Worm (Caenorhabditis elegans) whole organism, mixed stage, embryonic: ENCODE data around the gene F09B12.5.

Source experiments
- M03D4.4 ChIP-seq: sonication (generic microtip); optimal IDR thresholded peaks from 2 replicates; lab custom pipeline; 2017; ENCODE audit warnings: mild to moderate bottlenecking, missing genetic modification characterization, missing compliant biosample characterization
- bed-3 ChIP-seq: fragments of 200-800 bp; sonication (Bioruptor generic); optimal IDR thresholded peaks from 3 replicates; lab custom pipeline; 2018; ENCODE audit warnings: mild to moderate bottlenecking, missing genetic modification characterization, moderate library complexity, missing compliant biosample characterization
- blmp-1 ChIP-seq: fragments of 150-350 bp; optimal IDR thresholded peaks from 2 replicates; lab custom pipeline; 2014; ENCODE audit warnings: missing biosample characterization, missing genetic modification characterization
- ceh-39 ChIP-seq: fragments of 150-350 bp; optimal IDR thresholded peaks from 2 replicates; lab custom pipeline; 2014; ENCODE audit warnings: missing biosample characterization, missing genetic modification characterization
- ceh-43 ChIP-seq: fragments of 200-800 bp; sonication (Bioruptor generic); optimal IDR thresholded peaks from 2 replicates; lab custom pipeline; 2018; ENCODE audit warnings: mild to moderate bottlenecking, missing genetic modification characterization, moderate library complexity, missing compliant biosample characterization
- ceh-83 ChIP-seq: fragments of 200-800 bp; sonication (Bioruptor generic); optimal IDR thresholded peaks from 2 replicates; lab custom pipeline; 2018; ENCODE audit warnings: mild to moderate bottlenecking, missing genetic modification characterization, missing compliant biosample characterization
- ces-1 ChIP-seq: fragments of 150-350 bp; optimal IDR thresholded peaks from 2 replicates; lab custom pipeline; 2014; ENCODE audit warnings: missing biosample characterization, missing genetic modification reagents, missing genetic modification characterization
- cnd-1 ChIP-seq: fragments of 200-800 bp; sonication (Bioruptor generic); optimal IDR thresholded peaks from 2 replicates; lab custom pipeline; 2018; ENCODE audit warnings: mild to moderate bottlenecking, missing genetic modification characterization, missing compliant biosample characterization
- drap-1 ChIP-seq: fragments of 200-800 bp; sonication (Bioruptor generic); optimal IDR thresholded peaks from 3 replicates; lab custom pipeline; 2018; ENCODE audit warnings: mild to moderate bottlenecking, missing genetic modification characterization, missing compliant biosample characterization
- elt-1 ChIP-seq: sonication (generic microtip); optimal IDR thresholded peaks from 2 replicates; lab custom pipeline; 2017; ENCODE audit warnings: missing genetic modification characterization, mild to moderate bottlenecking, missing compliant biosample characterization, antibody characterized with exemption, moderate library complexity, borderline replicate concordance; ENCODE audit not compliant: insufficient read depth
- elt-3 ChIP-seq: fragments of 150-350 bp; optimal IDR thresholded peaks from 2 replicates; lab custom pipeline; 2014; ENCODE audit warnings: missing biosample characterization, missing genetic modification characterization
- flh-1 ChIP-seq: fragments of 200-800 bp; sonication (Bioruptor generic); optimal IDR thresholded peaks from 2 replicates; lab custom pipeline; 2018; ENCODE audit warnings: mild to moderate bottlenecking, missing genetic modification characterization, moderate library complexity, missing compliant biosample characterization
- ham-2 ChIP-seq: fragments of 200-800 bp; sonication (Bioruptor generic); optimal IDR thresholded peaks from 2 replicates; lab custom pipeline; 2018; ENCODE audit warnings: mild to moderate bottlenecking, missing genetic modification characterization, missing compliant biosample characterization
- hlh-1 ChIP-seq: fragments of 150-350 bp; optimal IDR thresholded peaks from 2 replicates; lab custom pipeline; 2014; ENCODE audit warnings: missing biosample characterization, missing genetic modification reagents, missing genetic modification characterization
- lin-13 ChIP-seq: fragments of 150-350 bp; optimal IDR thresholded peaks from 2 replicates; lab custom pipeline; 2014; ENCODE audit warnings: missing biosample characterization, missing genetic modification characterization
- lin-32 ChIP-seq: fragments of 200-800 bp; sonication (Bioruptor generic); optimal IDR thresholded peaks from 2 replicates; lab custom pipeline; 2018; ENCODE audit warnings: mild to moderate bottlenecking, missing genetic modification characterization, missing compliant biosample characterization
- lsy-2 ChIP-seq: fragments of 150-350 bp; optimal IDR thresholded peaks from 2 replicates; lab custom pipeline; 2014; ENCODE audit warnings: missing biosample characterization, missing genetic modification characterization
- mab-5 ChIP-seq: fragments of 150-350 bp; optimal IDR thresholded peaks from 2 replicates; lab custom pipeline; 2014; ENCODE audit warnings: missing biosample characterization, missing genetic modification characterization
- mep-1 ChIP-seq: fragments of 150-350 bp; optimal IDR thresholded peaks from 2 replicates; lab custom pipeline; 2017; ENCODE audit warnings: missing biosample characterization, missing genetic modification reagents, missing genetic modification characterization, inconsistent platforms
- mls-2 ChIP-seq: sonication (generic microtip); optimal IDR thresholded peaks from 2 replicates; lab custom pipeline; 2016; ENCODE audit warnings: mild to moderate bottlenecking, missing genetic modification characterization, moderate library complexity, missing compliant biosample characterization
- nhr-12 ChIP-seq: fragments of 150-350 bp; optimal IDR thresholded peaks from 2 replicates; lab custom pipeline; 2014; ENCODE audit warnings: missing biosample characterization, missing genetic modification characterization
- nhr-2 ChIP-seq: fragments of 150-350 bp; optimal IDR thresholded peaks from 2 replicates; lab custom pipeline; 2014; ENCODE audit warnings: missing biosample characterization, missing genetic modification characterization
- nhr-237 ChIP-seq: fragments of 150-350 bp; optimal IDR thresholded peaks from 2 replicates; lab custom pipeline; 2014; ENCODE audit warnings: missing biosample characterization, missing genetic modification characterization
- nhr-28 ChIP-seq: fragments of 150-350 bp; optimal IDR thresholded peaks from 2 replicates; lab custom pipeline; 2014; ENCODE audit warnings: missing biosample characterization, missing genetic modification characterization
- nhr-76 ChIP-seq: sonication (generic microtip); optimal IDR thresholded peaks from 2 replicates; lab custom pipeline; 2017; ENCODE audit warnings: missing biosample characterization, missing genetic modification characterization
- pha-4 ChIP-seq: fragments of 150-350 bp; optimal IDR thresholded peaks from 2 replicates; lab custom pipeline; 2018; ENCODE audit warnings: missing biosample characterization, missing genetic modification reagents, missing genetic modification characterization
- sem-2 ChIP-seq: fragments of 200-800 bp; sonication (Bioruptor generic); optimal IDR thresholded peaks from 2 replicates; lab custom pipeline; 2018; ENCODE audit warnings: mild to moderate bottlenecking, missing genetic modification characterization, missing compliant biosample characterization
- snpc-4 ChIP-seq: fragments of 150-350 bp; optimal IDR thresholded peaks from 2 replicates; lab custom pipeline; 2014; ENCODE audit warnings: missing biosample characterization, missing genetic modification characterization
- tbx-8 ChIP-seq: fragments of 200-800 bp; sonication (Bioruptor generic); optimal IDR thresholded peaks from 2 replicates; lab custom pipeline; 2018; ENCODE audit warnings: mild to moderate bottlenecking, missing genetic modification characterization, moderate library complexity, missing compliant biosample characterization
- unc-120 ChIP-seq: sonication (generic microtip); optimal IDR thresholded peaks from 2 replicates; lab custom pipeline; 2017; ENCODE audit warnings: missing genetic modification characterization, missing compliant biosample characterization; ENCODE audit not compliant: poor library complexity, severe bottlenecking
- unc-39 ChIP-seq: fragments of 150-350 bp; optimal IDR thresholded peaks from 2 replicates; lab custom pipeline; 2014; ENCODE audit warnings: missing biosample characterization, missing genetic modification characterization
- unc-62 ChIP-seq: fragments of 150-350 bp; optimal IDR thresholded peaks from 2 replicates; lab custom pipeline; 2014; ENCODE audit warnings: missing biosample characterization, missing genetic modification reagents, missing genetic modification characterization
- zip-8 ChIP-seq: fragments of 150-350 bp; optimal IDR thresholded peaks from 2 replicates; lab custom pipeline; 2014; ENCODE audit warnings: missing biosample characterization, missing genetic modification characterization
- ztf-11 ChIP-seq: fragments of 150-350 bp; optimal IDR thresholded peaks from 2 replicates; lab custom pipeline; 2014; ENCODE audit warnings: missing biosample characterization, missing genetic modification characterization

Gene F09B12.5

ce11 chrX:15089123-15089522 is 4.6 kb downstream of the F09B12.5 start, which contains the start of gene flr-4:
Gene flr-4, plus strand, starts transcription at chrX:15089397.
- TF ChIP-seq ztf-11 (tag; lab: Kevin White, UChicago) (no peak), nhr-76 (no peak), blmp-1 (tag; lab: Kevin White, UChicago) (no peak), ham-2 (no peak)

- TF ChIP-seq elt-1 (tag; lab: Kevin White, UChicago) (no peak), snpc-4 (tag; lab: Kevin White, UChicago) (no peak), nhr-76 (no peak), elt-3 (tag; lab: Kevin White, UChicago) (no peak), nhr-237 (tag; lab: Kevin White, UChicago) (no peak), ceh-39 (tag; lab: Kevin White, UChicago) (no peak), ztf-11 (tag; lab: Kevin White, UChicago) (no peak), unc-120 (no peak), lin-32 (GFP tag; lab: Kevin White, UChicago) (no peak), ceh-43 (GFP tag; lab: Kevin White, UChicago) (no peak), blmp-1 (tag; lab: Kevin White, UChicago) (no peak), mep-1 (no peak), sem-2 (GFP tag; lab: Kevin White, UChicago) (no peak)
Measured at ce11 chrX:15092775-15093386, 8.4 kb downstream of the F09B12.5 start.

- TF ChIP-seq nhr-28 (tag; lab: Kevin White, UChicago) (no peak), unc-120 (no peak), tbx-8 (no peak), mab-5 (tag; lab: Kevin White, UChicago) (no peak), ceh-83 (no peak), ceh-39 (tag; lab: Kevin White, UChicago) (no peak), blmp-1 (tag; lab: Kevin White, UChicago) (no peak), drap-1 (GFP tag; lab: Kevin White, UChicago) (no peak), mep-1 (no peak), M03D4.4 (tag; lab: Kevin White, UChicago) (no peak), nhr-76 (no peak), bed-3 (GFP tag; lab: Kevin White, UChicago) (no peak), elt-3 (tag; lab: Kevin White, UChicago) (no peak), nhr-12 (no peak)
Measured at ce11 chrX:15094973-15095372, 10.5 kb downstream of the F09B12.5 start, which contains the start of gene F09B12.7. Gene F09B12.7, minus strand, starts transcription at chrX:15095073.

- TF ChIP-seq mab-5 (tag; lab: Kevin White, UChicago) (no peak), nhr-237 (tag; lab: Kevin White, UChicago) (no peak), elt-1 (tag; lab: Kevin White, UChicago) (no peak), lin-13 (no peak), ztf-11 (tag; lab: Kevin White, UChicago) (no peak), unc-62 (GFP tag; lab: Kevin White, UChicago) (no peak), mep-1 (no peak), nhr-76 (no peak), cnd-1 (tag; lab: Kevin White, UChicago) (no peak), lin-32 (GFP tag; lab: Kevin White, UChicago) (no peak), nhr-12 (no peak), drap-1 (GFP tag; lab: Kevin White, UChicago) (no peak)
- TF ChIP-seq, all 35 proteins: peak for 0
Measured at ce11 chrX:15096277-15096676, 11.8 kb downstream of the F09B12.5 start.

- TF ChIP-seq snpc-4 (tag; lab: Kevin White, UChicago) (no peak), nhr-28 (tag; lab: Kevin White, UChicago) (no peak), M03D4.4 (tag; lab: Kevin White, UChicago) (no peak), mab-5 (tag; lab: Kevin White, UChicago) (no peak), ces-1 (no peak), elt-3 (tag; lab: Kevin White, UChicago) (no peak)
Measured at ce11 chrX:15097763-15098162, 13.3 kb downstream of the F09B12.5 start, which contains the start of gene F09B12.3. Gene F09B12.3, minus strand, starts transcription at chrX:15097954.

- TF ChIP-seq unc-120, result peak; percentile 69
- no peak for TF ChIP-seq nhr-237 (tag; lab: Kevin White, UChicago)
- TF ChIP-seq ceh-43 (GFP tag; lab: Kevin White, UChicago), result no peak
- no peak for TF ChIP-seq blmp-1 (tag; lab: Kevin White, UChicago)
- no peak for TF ChIP-seq nhr-12
- TF ChIP-seq nhr-76, result no peak
- TF ChIP-seq zip-8 (tag; lab: Kevin White, UChicago), result no peak
- TF ChIP-seq lin-13, result no peak
- peak; percentile 28 for TF ChIP-seq unc-62 (GFP tag; lab: Kevin White, UChicago)
- TF ChIP-seq cnd-1 (tag; lab: Kevin White, UChicago), result peak; percentile 84
- no peak for TF ChIP-seq pha-4 (tag; lab: Kevin White, UChicago)
- TF ChIP-seq mls-2 (tag; lab: Kevin White, UChicago), result peak; percentile 65
- no peak for TF ChIP-seq elt-3 (tag; lab: Kevin White, UChicago)
- TF ChIP-seq hlh-1 (tag; lab: Kevin White, UChicago), result peak; percentile 69
- peak; percentile 41 for TF ChIP-seq ces-1
- TF ChIP-seq nhr-2, result peak; percentile 15
- no peak for TF ChIP-seq drap-1 (GFP tag; lab: Kevin White, UChicago)
- no peak for TF ChIP-seq sem-2 (GFP tag; lab: Kevin White, UChicago)
- peak; percentile 56 for TF ChIP-seq mep-1
- TF ChIP-seq lin-32 (GFP tag; lab: Kevin White, UChicago), result peak; percentile 69
- TF ChIP-seq lsy-2 (tag; lab: Kevin White, UChicago), result no peak
- TF ChIP-seq nhr-28 (tag; lab: Kevin White, UChicago), result no peak
- no peak for TF ChIP-seq flh-1
- TF ChIP-seq bed-3 (GFP tag; lab: Kevin White, UChicago), result no peak
- TF ChIP-seq unc-39 (tag; lab: Kevin White, UChicago), result no peak
Measured at ce11 chrX:15100369-15100963, 16.0 kb downstream of the F09B12.5 start, which contains the start of gene dhhc-1. Gene dhhc-1, minus strand, starts transcription at chrX:15100419.
